Worm (Caenorhabditis elegans): ENCODE results near the gene unc-9.

ce11 chrX:13163185-13163584 is 38.4 kb upstream of the unc-9 start:
- no peak for TF ChIP-seq ceh-82 (tag; optimal IDR thresholded peaks at IDR 0.05)
- TF ChIP-seq skn-1 (tag; optimal IDR thresholded peaks at IDR 0.05), result no peak
- no peak for TF ChIP-seq unc-39 (tag; optimal IDR thresholded peaks at IDR 0.05)
- no peak for TF ChIP-seq ZK546.5 (tag; optimal IDR thresholded peaks at IDR 0.05)
- TF ChIP-seq ceh-16 (tag; optimal IDR thresholded peaks at IDR 0.05), result no peak
- TF ChIP-seq elt-3 (tag; optimal IDR thresholded peaks at IDR 0.05), result no peak
- TF ChIP-seq ztf-11 (tag; optimal IDR thresholded peaks at IDR 0.05), result no peak
- TF ChIP-seq ztf-4 (tag; optimal IDR thresholded peaks at IDR 0.05), result no peak
